Worm (Caenorhabditis elegans) whole organism, L4 larva: ENCODE data around the gene sre-47.
A peak's percentile ranks its signal among the peaks of the same experiment; 100 is the strongest.

Source experiments
- aly-2 ChIP-seq: sonication (generic microtip); optimal IDR thresholded peaks from 2 replicates; lab custom pipeline; 2018; ENCODE audit warnings: missing biosample characterization, missing genetic modification characterization
- unc-62 ChIP-seq, 3 experiments: fragments of 150-350 bp in 1 of 3; sonication (generic microtip); optimal IDR thresholded peaks in 2 of 3; peaks in 1 of 3; 1 replicate in 1 of 3; 2 replicates in 2 of 3; lab custom pipeline; 2014 to 2017; ENCODE audit warnings: missing biosample characterization in 3 of 3, missing genetic modification characterization in 3 of 3, missing genetic modification reagents in 3 of 3, missing genotype in 1 of 3

DNA sequence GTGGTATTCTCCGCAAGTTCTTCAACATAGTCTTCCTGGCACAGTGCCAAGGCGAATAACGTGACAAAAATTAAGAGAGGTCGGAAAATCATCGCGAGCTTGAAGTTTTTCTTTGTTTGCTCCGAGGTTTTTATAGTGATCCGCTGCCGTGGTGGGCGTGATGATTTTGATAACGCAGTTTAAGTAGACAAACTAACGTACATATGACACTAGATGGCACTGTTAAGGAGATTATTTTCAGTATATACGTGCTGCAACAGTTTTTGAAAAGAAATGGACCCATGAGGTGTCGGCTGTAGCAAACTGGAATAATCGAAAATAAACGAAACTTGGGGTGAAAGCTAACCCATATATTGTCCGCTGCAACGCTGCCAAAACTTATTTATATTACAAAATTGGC, 17.7 kb upstream of the sre-47 start, which contains the start of gene F01D5.5:
- TF ChIP-seq aly-2 (tag; lab: Kevin White, UChicago), result no peak
- peak in 1 of 2 experiments; percentile 30 for TF ChIP-seq unc-62 (GFP tag; optimal IDR thresholded peaks at IDR 0.05 in 1 of 2; lab: Kevin White, UChicago)
- no peak for TF ChIP-seq unc-62 (tag; optimal IDR thresholded peaks at IDR 0.05; lab: Kevin White, UChicago)
